Worm (Caenorhabditis elegans) whole organism, young adult: ENCODE results near the gene rnp-4.

Experiments used
- B0019.2 ChIP-seq: fragments of 200-800 bp; sonication (Bioruptor generic); conservative IDR thresholded peaks from 2 replicates; pipeline ENCODE4 v1.3.6; 2022; ENCODE audit warnings: missing genetic modification reagents, missing genetic modification characterization, missing compliant biosample characterization
- B0035.1 ChIP-seq: sonication (generic microtip); optimal IDR thresholded peaks from 2 replicates; lab custom pipeline; 2016; ENCODE audit warnings: missing genetic modification characterization, mild to moderate bottlenecking, missing compliant biosample characterization, missing genotype, missing genetic modification reagents
- F10E7.11 ChIP-seq: sonication (generic microtip); optimal IDR thresholded peaks from 2 replicates; lab custom pipeline; 2017; ENCODE audit warnings: mild to moderate bottlenecking, missing genetic modification characterization, moderate library complexity, missing compliant biosample characterization
- F37B4.10 ChIP-seq: fragments of 200-800 bp; sonication (Bioruptor generic); IDR thresholded peaks from 2 replicates; pipeline ENCODE4 v1.3.6; 2022; ENCODE audit warnings: missing genetic modification characterization, missing compliant biosample characterization
- F49E8.2 ChIP-seq: sonication (generic microtip); optimal IDR thresholded peaks from 3 replicates; lab custom pipeline; 2017; ENCODE audit warnings: missing genetic modification characterization, mild to moderate bottlenecking, missing compliant biosample characterization, antibody characterized with exemption, moderate library complexity; ENCODE audit not compliant: insufficient read depth
- F57C9.4 ChIP-seq: sonication (generic microtip); optimal IDR thresholded peaks from 2 replicates; lab custom pipeline; 2017; ENCODE audit warnings: mild to moderate bottlenecking, missing genetic modification characterization, missing compliant biosample characterization
- K12H6.12 ChIP-seq: fragments of 200-800 bp; sonication (Bioruptor generic); optimal IDR thresholded peaks from 2 replicates; lab custom pipeline; 2018; ENCODE audit warnings: mild to moderate bottlenecking, missing genetic modification characterization, missing compliant biosample characterization
- Y53F4B.3 ChIP-seq: fragments of 200-800 bp; sonication (Bioruptor generic); IDR thresholded peaks from 2 replicates; pipeline ENCODE4 v1.3.6; 2022; ENCODE audit warnings: missing genetic modification reagents, missing genetic modification characterization, missing compliant biosample characterization
- Y67H2A.10 ChIP-seq: fragments of 200-800 bp; sonication (Bioruptor generic); conservative IDR thresholded peaks from 2 replicates; pipeline ENCODE4 v1.3.6; 2022; ENCODE audit warnings: missing genetic modification reagents, missing genetic modification characterization, missing compliant biosample characterization
- akir-1 ChIP-seq: fragments of 200-800 bp; sonication (Bioruptor generic); optimal IDR thresholded peaks from 2 replicates; lab custom pipeline; 2018; ENCODE audit warnings: mild to moderate bottlenecking, missing genetic modification characterization, moderate library complexity, missing compliant biosample characterization
- atf-7 ChIP-seq: sonication (generic microtip); optimal IDR thresholded peaks from 2 replicates; lab custom pipeline; 2017; ENCODE audit warnings: mild to moderate bottlenecking, missing genetic modification characterization, missing compliant biosample characterization
- cebp-1 ChIP-seq, 2 experiments: fragments of 200-800 bp in 1 of 2; sonication (Bioruptor generic) in 1 of 2; sonication (generic microtip) in 1 of 2; IDR thresholded peaks in 1 of 2; optimal IDR thresholded peaks in 1 of 2; 2 replicates each; pipeline versions ENCODE4 v1.3.6 to Lab custom; 2017 to 2022; ENCODE audit warnings: missing compliant biosample characterization in 2 of 2, missing genetic modification characterization in 2 of 2, mild to moderate bottlenecking in 1 of 2, missing genetic modification reagents in 1 of 2, moderate library complexity in 1 of 2
- die-1 ChIP-seq: sonication (generic microtip); optimal IDR thresholded peaks from 2 replicates; lab custom pipeline; 2016; ENCODE audit warnings: missing genotype, mild to moderate bottlenecking, missing genetic modification characterization, missing compliant biosample characterization
- dpl-1 ChIP-seq: fragments of 150-350 bp; optimal IDR thresholded peaks from 2 replicates; lab custom pipeline; 2014; ENCODE audit warnings: missing biosample characterization, missing genetic modification reagents, missing genetic modification characterization
- egl-44 ChIP-seq: fragments of 200-800 bp; sonication (Bioruptor generic); IDR thresholded peaks from 2 replicates; pipeline ENCODE4 v1.3.6; 2022; ENCODE audit warnings: missing genetic modification reagents, missing genetic modification characterization, missing compliant biosample characterization
- egrh-3 ChIP-seq: fragments of 200-800 bp; sonication (Bioruptor generic); IDR thresholded peaks from 2 replicates; pipeline ENCODE4 v1.3.6; 2022; ENCODE audit warnings: missing genetic modification reagents, missing genetic modification characterization, missing compliant biosample characterization
- ekl-4 ChIP-seq: fragments of 200-800 bp; sonication (Bioruptor generic); IDR thresholded peaks from 2 replicates; pipeline ENCODE4 v1.3.6; 2022; ENCODE audit warnings: missing genetic modification reagents, missing genetic modification characterization, missing compliant biosample characterization
- fkh-3 ChIP-seq: sonication (generic microtip); optimal IDR thresholded peaks from 2 replicates; lab custom pipeline; 2016; ENCODE audit warnings: mild to moderate bottlenecking, missing genetic modification characterization, missing compliant biosample characterization
- gei-17 ChIP-seq: fragments of 200-800 bp; sonication (Bioruptor generic); optimal IDR thresholded peaks from 2 replicates; lab custom pipeline; 2018; ENCODE audit warnings: mild to moderate bottlenecking, missing genetic modification characterization, missing compliant biosample characterization
- him-1 ChIP-seq: sonication (generic microtip); optimal IDR thresholded peaks from 2 replicates; lab custom pipeline; 2016; ENCODE audit warnings: missing genotype, missing genetic modification reagents, missing genetic modification characterization, missing compliant biosample characterization
- lin-26 ChIP-seq: fragments of 200-800 bp; sonication (Bioruptor generic); IDR thresholded peaks from 2 replicates; pipeline ENCODE4 v1.3.6; 2022; ENCODE audit warnings: missing genetic modification reagents, missing genetic modification characterization, missing compliant biosample characterization
- lin-54 ChIP-seq: fragments of 200-800 bp; sonication (Bioruptor generic); optimal IDR thresholded peaks from 2 replicates; lab custom pipeline; 2018; ENCODE audit warnings: mild to moderate bottlenecking, missing genetic modification characterization, missing compliant biosample characterization
- madf-3 ChIP-seq: fragments of 200-800 bp; sonication (Bioruptor generic); IDR thresholded peaks from 2 replicates; pipeline ENCODE4 v1.3.6; 2022; ENCODE audit warnings: missing genetic modification reagents, missing genetic modification characterization, missing compliant biosample characterization
- mes-4 ChIP-seq: sonication (generic microtip); optimal IDR thresholded peaks from 2 replicates; lab custom pipeline; 2016; ENCODE audit warnings: missing genotype, missing genetic modification characterization, missing compliant biosample characterization
- nfya-2 ChIP-seq: fragments of 200-800 bp; sonication (Bioruptor generic); IDR thresholded peaks from 2 replicates; pipeline ENCODE4 v1.3.6; 2022; ENCODE audit warnings: missing genetic modification reagents, missing genetic modification characterization, missing compliant biosample characterization
- nfyb-1 ChIP-seq: fragments of 200-800 bp; sonication (Bioruptor generic); IDR thresholded peaks from 2 replicates; pipeline ENCODE4 v1.3.6; 2022; ENCODE audit warnings: missing genetic modification reagents, missing genetic modification characterization, missing compliant biosample characterization
- nhr-179 ChIP-seq: sonication (generic microtip); optimal IDR thresholded peaks from 2 replicates; lab custom pipeline; 2016; ENCODE audit warnings: mild to moderate bottlenecking, missing genetic modification characterization, missing compliant biosample characterization
- nhr-80 ChIP-seq: sonication (generic microtip); optimal IDR thresholded peaks from 2 replicates; lab custom pipeline; 2016; ENCODE audit warnings: missing genetic modification characterization, missing compliant biosample characterization
- pbrm-1 ChIP-seq: fragments of 200-800 bp; sonication (Bioruptor generic); IDR thresholded peaks from 2 replicates; pipeline ENCODE4 v1.3.6; 2022; ENCODE audit warnings: missing genetic modification reagents, missing genetic modification characterization, missing compliant biosample characterization
- rcor-1 ChIP-seq: fragments of 200-800 bp; sonication (Bioruptor generic); IDR thresholded peaks from 2 replicates; pipeline ENCODE4 v1.3.6; 2022; ENCODE audit warnings: missing genetic modification reagents, missing genetic modification characterization, missing compliant biosample characterization
- snpc-1.1 ChIP-seq: sonication (generic microtip); optimal IDR thresholded peaks from 2 replicates; lab custom pipeline; 2017; ENCODE audit warnings: missing genetic modification characterization, mild to moderate bottlenecking, missing compliant biosample characterization, antibody characterized with exemption, moderate library complexity, missing genotype, missing genetic modification reagents; ENCODE audit not compliant: insufficient read depth
- snpc-3.4 ChIP-seq: sonication (generic microtip); optimal IDR thresholded peaks from 2 replicates; lab custom pipeline; 2017; ENCODE audit warnings: missing genetic modification characterization, mild to moderate bottlenecking, missing compliant biosample characterization, antibody characterized with exemption, moderate library complexity, missing genotype, missing genetic modification reagents
- zim-3 ChIP-seq: sonication (generic microtip); optimal IDR thresholded peaks from 2 replicates; lab custom pipeline; 2017; ENCODE audit warnings: mild to moderate bottlenecking, missing genetic modification characterization, moderate library complexity, missing compliant biosample characterization
- ztf-25 ChIP-seq: fragments of 200-800 bp; sonication (Bioruptor generic); IDR thresholded peaks from 2 replicates; pipeline ENCODE4 v1.3.6; 2022; ENCODE audit warnings: missing genetic modification reagents, missing genetic modification characterization, missing compliant biosample characterization
- ztf-28 ChIP-seq: fragments of 200-800 bp; sonication (Bioruptor generic); IDR thresholded peaks from 2 replicates; pipeline ENCODE4 v1.3.6; 2022; ENCODE audit warnings: missing genetic modification reagents, missing genetic modification characterization, missing compliant biosample characterization

Gene rnp-4

ce11 chrIII:4390421-4390820, 15.7 kb upstream of the rnp-4 start:
- TF ChIP-seq F37B4.10 = no peak
- TF ChIP-seq atf-7 = no peak
- TF ChIP-seq ztf-28 = no peak

- TF ChIP-seq nfya-2 (GFP tag; lab: Robert Waterston, UW) (no peak), lin-54 (GFP tag; lab: Kevin White, UChicago) (no peak), cebp-1 (GFP tag; IDR thresholded peaks at IDR 0.05; lab: Robert Waterston, UW) (no peak), cebp-1 (tag; optimal IDR thresholded peaks at IDR 0.05; lab: Kevin White, UChicago) (no peak), B0035.1 (tag; lab: Kevin White, UChicago) (no peak), F57C9.4 (tag; lab: Kevin White, UChicago) (no peak), F10E7.11 (no peak), lin-26 (GFP tag; lab: Robert Waterston, UW) (no peak), B0019.2 (GFP tag; lab: Robert Waterston, UW) (no peak)
Observed at ce11 chrIII:4391319-4391718, 14.8 kb upstream of the rnp-4 start.

ce11 chrIII:4391938-4392337, 14.1 kb upstream of the rnp-4 start:
- TF ChIP-seq atf-7 (no peak), egl-44 (GFP tag; lab: Robert Waterston, UW) (no peak), dpl-1 (no peak), snpc-3.4 (tag; lab: Kevin White, UChicago) (no peak), Y67H2A.10 (GFP tag; lab: Robert Waterston, UW) (no peak), F49E8.2 (tag; lab: Kevin White, UChicago) (no peak), nhr-179 (no peak), mes-4 (tag; lab: Kevin White, UChicago) (no peak), akir-1 (GFP tag; lab: Kevin White, UChicago) (no peak), egrh-3 (GFP tag; lab: Robert Waterston, UW) (no peak), madf-3 (GFP tag; lab: Robert Waterston, UW) (no peak), nfyb-1 (GFP tag; lab: Robert Waterston, UW) (no peak), nhr-80 (tag; lab: Kevin White, UChicago) (no peak), gei-17 (GFP tag; lab: Kevin White, UChicago) (no peak)

DNA sequence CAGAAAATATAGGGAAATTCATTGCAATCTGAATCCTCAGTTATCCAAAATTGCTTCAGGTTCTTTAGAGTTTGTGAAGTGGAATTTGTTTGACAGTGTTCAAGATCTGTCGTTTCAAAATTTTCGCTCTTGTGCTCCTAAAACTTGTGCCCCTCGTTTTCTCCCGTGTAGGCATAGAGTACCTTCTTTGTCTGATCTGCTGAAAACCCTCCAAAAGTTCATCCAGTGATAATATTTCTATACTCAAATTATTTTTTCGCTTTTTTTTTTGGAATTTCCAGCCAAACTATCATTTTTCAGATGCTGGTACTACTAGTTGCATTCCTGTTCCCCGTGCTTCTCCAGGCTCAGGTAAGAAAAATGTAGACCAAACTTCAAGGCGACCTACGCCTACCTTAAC, 11.6 kb upstream of the rnp-4 start, which contains the start of gene R07E5.4:
R07E5.4 (plus strand) TSS at position 301 of the 400 bp plus-strand sequence.
- TF ChIP-seq Y67H2A.10 (GFP tag; lab: Robert Waterston, UW) (no peak), atf-7 (no peak), him-1 (no peak), rcor-1 (GFP tag; lab: Robert Waterston, UW) (no peak), zim-3 (tag; lab: Kevin White, UChicago) (no peak), die-1 (tag; lab: Kevin White, UChicago) (no peak), ztf-25 (GFP tag; lab: Robert Waterston, UW) (no peak), ekl-4 (GFP tag; lab: Robert Waterston, UW) (no peak), Y53F4B.3 (GFP tag; lab: Robert Waterston, UW) (no peak), snpc-1.1 (no peak), K12H6.12 (tag; lab: Kevin White, UChicago) (no peak), pbrm-1 (GFP tag; lab: Robert Waterston, UW) (no peak), fkh-3 (tag; lab: Kevin White, UChicago) (no peak), cebp-1 (GFP tag; IDR thresholded peaks at IDR 0.05; lab: Robert Waterston, UW) (no peak), cebp-1 (tag; optimal IDR thresholded peaks at IDR 0.05; lab: Kevin White, UChicago) (no peak)
